Worm (Caenorhabditis elegans): ENCODE results near the gene dhcr-24.

dhcr-24 gene

DNA sequence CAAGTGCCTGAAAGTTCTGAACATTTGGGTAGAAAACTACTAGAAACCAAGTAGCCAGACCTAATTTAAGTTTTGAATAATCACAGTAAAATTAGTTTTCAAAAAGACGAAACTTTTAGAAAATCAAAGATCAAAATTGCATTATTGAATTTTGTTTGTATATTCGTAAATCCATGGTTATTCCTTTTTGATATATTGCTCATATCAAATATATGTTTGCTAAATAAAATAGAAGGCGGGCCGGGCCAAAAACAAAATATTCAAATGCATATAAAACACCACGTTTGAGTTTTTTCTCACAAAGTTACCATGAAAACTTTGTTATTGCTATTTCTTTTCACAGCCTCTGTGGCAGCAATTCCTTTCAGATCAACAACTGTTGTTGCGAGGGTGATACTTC is 13.5 kb upstream of the dhcr-24 start, which contains the start of gene ttr-42:
TSS of gene ttr-42 (plus strand) at position 301 of the 400 bp plus-strand sequence.
- no peak for TF ChIP-seq tbx-11 (GFP tag; IDR thresholded peaks at IDR 0.05)
- TF ChIP-seq B0310.2 (tag; optimal IDR thresholded peaks at IDR 0.05), result no peak
- TF ChIP-seq tbx-37 (GFP tag; conservative IDR thresholded peaks at IDR 0.05), result no peak
- TF ChIP-seq tra-4 (tag; optimal IDR thresholded peaks at IDR 0.05), result no peak
- TF ChIP-seq aly-1 (tag; optimal IDR thresholded peaks at IDR 0.05), result no peak
- TF ChIP-seq ets-7 (tag; optimal IDR thresholded peaks at IDR 0.05), result no peak
- TF ChIP-seq ama-1 (optimal IDR thresholded peaks at IDR 0.05), result no peak
- no peak for TF ChIP-seq scrt-1 (GFP tag; IDR thresholded peaks at IDR 0.05)
- TF ChIP-seq hmbx-1 (tag; optimal IDR thresholded peaks at IDR 0.05), result no peak
- no peak for TF ChIP-seq hmg-4 (GFP tag; optimal IDR thresholded peaks at IDR 0.05)
- TF ChIP-seq hnd-1 (tag; optimal IDR thresholded peaks at IDR 0.05), result no peak
- no peak for TF ChIP-seq ceh-13 (GFP tag; optimal IDR thresholded peaks at IDR 0.05)
- no peak for TF ChIP-seq sea-1 (GFP tag; conservative IDR thresholded peaks at IDR 0.05)
- no peak for TF ChIP-seq F13C5.2 (tag; optimal IDR thresholded peaks at IDR 0.05)
- no peak for TF ChIP-seq pes-1 (GFP tag; IDR thresholded peaks at IDR 0.05)
- TF ChIP-seq flt-1 (GFP tag; IDR thresholded peaks at IDR 0.05), result no peak
- TF ChIP-seq ceh-36 (tag; optimal IDR thresholded peaks at IDR 0.05), result no peak

DNA sequence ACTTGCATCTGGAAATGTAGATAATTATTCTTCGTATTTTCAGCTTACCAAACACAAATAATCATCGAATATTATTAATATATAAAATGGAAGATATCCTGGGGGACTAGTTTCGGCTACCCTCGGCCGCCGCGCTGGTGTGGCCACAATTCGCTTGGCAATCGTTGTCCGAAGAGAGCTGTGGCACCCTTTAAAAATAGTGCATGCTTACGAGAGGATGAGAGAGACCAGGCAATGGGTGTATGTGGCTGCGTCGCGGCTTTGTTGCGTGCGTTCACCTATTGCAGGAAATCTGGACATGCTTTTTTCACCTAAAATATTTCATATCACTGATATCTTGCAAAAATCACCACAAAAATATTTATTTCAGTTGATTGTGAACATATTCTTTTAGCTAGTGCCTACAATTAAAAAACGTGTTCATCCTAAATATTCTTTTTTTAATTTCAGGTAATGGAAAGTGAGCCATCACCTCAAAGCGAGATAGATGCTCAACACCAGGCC is 8.8 kb upstream of the dhcr-24 start, which contains the start of the genes ccd-5 and F52H2.1:
TSS of gene ccd-5 (minus strand) at position 8 of the 504 bp plus-strand sequence.
TSS of gene F52H2.1 (plus strand) at position 454 of the 504 bp plus-strand sequence.
- no peak for TF ChIP-seq tbx-37 (GFP tag; conservative IDR thresholded peaks at IDR 0.05)
- TF ChIP-seq aly-1 (tag; optimal IDR thresholded peaks at IDR 0.05), result no peak
- TF ChIP-seq tra-4 (tag; optimal IDR thresholded peaks at IDR 0.05), result no peak
- peak; percentile 53 for TF ChIP-seq hmg-4 (GFP tag; optimal IDR thresholded peaks at IDR 0.05)
- TF ChIP-seq ets-7 (tag; optimal IDR thresholded peaks at IDR 0.05), result no peak
- peak; percentile 66 for TF ChIP-seq F13C5.2 (tag; optimal IDR thresholded peaks at IDR 0.05)

DNA sequence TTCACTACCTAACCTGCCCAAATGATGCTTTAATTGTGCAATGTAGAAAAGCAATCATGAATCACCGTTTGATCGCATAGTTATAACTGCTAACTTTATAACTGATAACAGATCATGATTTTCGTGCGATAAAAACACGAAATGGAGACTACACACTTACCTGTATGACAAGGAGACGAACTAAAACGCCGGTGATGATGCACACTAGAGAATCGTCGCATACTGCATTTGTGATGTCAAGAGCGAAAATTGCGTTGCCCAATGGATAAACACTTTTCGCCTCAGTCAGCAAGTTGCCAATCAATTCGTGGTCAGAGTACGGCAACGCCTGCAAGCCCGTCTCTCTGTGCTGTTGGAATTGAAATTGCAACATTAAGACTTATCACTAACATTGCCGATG is 5.1 kb upstream of the dhcr-24 start:
- TF ChIP-seq B0310.2 (tag; optimal IDR thresholded peaks at IDR 0.05) (no peak), ama-1 (optimal IDR thresholded peaks at IDR 0.05) (no peak), tbx-37 (GFP tag; conservative IDR thresholded peaks at IDR 0.05) (no peak), F13C5.2 (tag; optimal IDR thresholded peaks at IDR 0.05) (no peak), tra-4 (tag; optimal IDR thresholded peaks at IDR 0.05) (no peak), hmg-4 (GFP tag; optimal IDR thresholded peaks at IDR 0.05) (no peak), aly-1 (tag; optimal IDR thresholded peaks at IDR 0.05) (no peak), sea-1 (GFP tag; conservative IDR thresholded peaks at IDR 0.05) (no peak), pes-1 (GFP tag; IDR thresholded peaks at IDR 0.05) (no peak), hnd-1 (tag; optimal IDR thresholded peaks at IDR 0.05) (no peak), flt-1 (GFP tag; IDR thresholded peaks at IDR 0.05) (no peak), scrt-1 (GFP tag; IDR thresholded peaks at IDR 0.05) (no peak)

DNA sequence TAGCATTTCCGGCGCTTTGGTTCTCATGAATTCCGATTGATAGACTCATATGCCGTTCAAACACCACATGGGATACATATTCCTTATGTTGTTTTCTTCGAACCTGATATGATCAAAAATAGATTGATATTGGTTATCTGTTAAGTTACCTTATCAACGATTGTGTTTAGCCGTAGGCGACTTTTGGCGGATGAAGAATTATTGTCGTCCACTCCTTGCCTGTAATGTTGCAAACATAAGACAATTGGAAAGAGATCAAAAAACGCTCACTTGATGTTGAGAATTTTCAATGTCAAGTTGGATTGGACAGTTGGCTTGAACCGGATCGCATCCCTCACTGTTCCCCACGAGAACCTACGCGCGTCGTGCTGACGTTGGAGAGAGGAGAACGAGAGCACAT is 3.8 kb upstream of the dhcr-24 start:
- TF ChIP-seq hmg-4 (GFP tag; optimal IDR thresholded peaks at IDR 0.05), result no peak
- no peak for TF ChIP-seq ets-7 (tag; optimal IDR thresholded peaks at IDR 0.05)
- no peak for TF ChIP-seq hmbx-1 (tag; optimal IDR thresholded peaks at IDR 0.05)
- no peak for TF ChIP-seq ama-1 (optimal IDR thresholded peaks at IDR 0.05)
- no peak for TF ChIP-seq hnd-1 (tag; optimal IDR thresholded peaks at IDR 0.05)
- TF ChIP-seq scrt-1 (GFP tag; IDR thresholded peaks at IDR 0.05), result no peak
- no peak for TF ChIP-seq ceh-13 (GFP tag; optimal IDR thresholded peaks at IDR 0.05)
- TF ChIP-seq aly-1 (tag; optimal IDR thresholded peaks at IDR 0.05), result no peak
- no peak for TF ChIP-seq F13C5.2 (tag; optimal IDR thresholded peaks at IDR 0.05)
- TF ChIP-seq tbx-11 (GFP tag; IDR thresholded peaks at IDR 0.05), result no peak
- TF ChIP-seq flt-1 (GFP tag; IDR thresholded peaks at IDR 0.05), result no peak
- TF ChIP-seq tra-4 (tag; optimal IDR thresholded peaks at IDR 0.05), result no peak
- TF ChIP-seq tbx-37 (GFP tag; conservative IDR thresholded peaks at IDR 0.05), result no peak
- TF ChIP-seq pes-1 (GFP tag; IDR thresholded peaks at IDR 0.05), result no peak
- no peak for TF ChIP-seq sea-1 (GFP tag; conservative IDR thresholded peaks at IDR 0.05)
- TF ChIP-seq ceh-36 (tag; optimal IDR thresholded peaks at IDR 0.05), result no peak

DNA sequence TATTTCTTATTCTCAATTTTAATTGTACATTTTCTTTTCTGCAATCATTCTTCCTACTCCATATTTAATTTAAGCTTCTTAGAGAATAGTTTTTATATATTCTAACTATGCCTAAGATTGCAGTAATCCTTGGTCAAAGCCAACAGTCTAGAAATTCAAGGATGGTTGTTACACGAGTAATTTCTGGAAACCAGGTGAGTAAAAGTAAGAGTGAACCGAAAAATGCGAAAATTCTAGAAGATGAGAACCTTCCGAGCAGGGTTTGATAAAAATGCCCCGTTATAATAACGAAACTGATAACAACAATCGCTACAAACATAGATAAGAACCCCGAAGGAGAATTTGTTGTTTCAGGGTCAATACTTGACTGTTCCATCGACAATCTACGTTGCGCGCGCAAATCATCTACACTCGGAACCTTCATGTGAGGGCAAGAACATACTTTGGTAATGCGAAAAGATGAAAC is 1.4 kb upstream of the dhcr-24 start, which contains the start of gene F52H2.15:
TSS of gene F52H2.15 (plus strand) at position 51 of the 466 bp plus-strand sequence.
- TF ChIP-seq ets-7 (tag; optimal IDR thresholded peaks at IDR 0.05), result no peak
- no peak for TF ChIP-seq F13C5.2 (tag; optimal IDR thresholded peaks at IDR 0.05)
- no peak for TF ChIP-seq hmg-4 (GFP tag; optimal IDR thresholded peaks at IDR 0.05)
- TF ChIP-seq B0310.2 (tag; optimal IDR thresholded peaks at IDR 0.05), result no peak
- no peak for TF ChIP-seq aly-1 (tag; optimal IDR thresholded peaks at IDR 0.05)
- TF ChIP-seq ceh-36 (tag; optimal IDR thresholded peaks at IDR 0.05), result no peak
- TF ChIP-seq ceh-13 (GFP tag; optimal IDR thresholded peaks at IDR 0.05), result no peak
- no peak for TF ChIP-seq ama-1 (optimal IDR thresholded peaks at IDR 0.05)
- no peak for TF ChIP-seq tra-4 (tag; optimal IDR thresholded peaks at IDR 0.05)
- no peak for TF ChIP-seq scrt-1 (GFP tag; IDR thresholded peaks at IDR 0.05)
- TF ChIP-seq pes-1 (GFP tag; IDR thresholded peaks at IDR 0.05), result no peak
- no peak for TF ChIP-seq tbx-37 (GFP tag; conservative IDR thresholded peaks at IDR 0.05)
- no peak for TF ChIP-seq tbx-11 (GFP tag; IDR thresholded peaks at IDR 0.05)
- no peak for TF ChIP-seq sea-1 (GFP tag; conservative IDR thresholded peaks at IDR 0.05)
- no peak for TF ChIP-seq hnd-1 (tag; optimal IDR thresholded peaks at IDR 0.05)

DNA sequence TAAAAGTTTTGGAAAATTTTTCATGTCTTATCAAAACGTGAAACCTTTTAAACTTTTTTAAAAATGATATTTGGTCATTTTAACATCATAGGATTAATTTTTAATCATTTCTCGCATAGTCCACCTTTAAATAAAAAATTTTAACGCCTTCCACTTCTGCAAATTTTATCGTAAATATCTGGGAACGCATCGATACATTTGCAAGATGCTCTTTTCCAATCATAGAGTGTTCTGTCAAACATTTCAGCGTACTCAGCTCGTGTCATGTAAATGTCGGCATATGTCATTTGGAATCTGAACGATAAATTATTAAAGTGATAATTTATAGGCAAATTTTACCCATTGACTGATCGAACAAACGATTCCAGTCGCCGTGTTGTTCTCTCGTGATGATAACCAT is 4.0 kb downstream of the dhcr-24 start, which contains the start of gene F52H2.5:
TSS of gene F52H2.5 (minus strand) at position 101 of the 400 bp plus-strand sequence.
- TF ChIP-seq pes-1 (GFP tag; IDR thresholded peaks at IDR 0.05), result no peak
- TF ChIP-seq sea-1 (GFP tag; conservative IDR thresholded peaks at IDR 0.05), result no peak
- TF ChIP-seq ceh-36 (tag; optimal IDR thresholded peaks at IDR 0.05), result no peak
- TF ChIP-seq tbx-37 (GFP tag; conservative IDR thresholded peaks at IDR 0.05), result no peak
- TF ChIP-seq F13C5.2 (tag; optimal IDR thresholded peaks at IDR 0.05), result no peak
- no peak for TF ChIP-seq scrt-1 (GFP tag; IDR thresholded peaks at IDR 0.05)

DNA sequence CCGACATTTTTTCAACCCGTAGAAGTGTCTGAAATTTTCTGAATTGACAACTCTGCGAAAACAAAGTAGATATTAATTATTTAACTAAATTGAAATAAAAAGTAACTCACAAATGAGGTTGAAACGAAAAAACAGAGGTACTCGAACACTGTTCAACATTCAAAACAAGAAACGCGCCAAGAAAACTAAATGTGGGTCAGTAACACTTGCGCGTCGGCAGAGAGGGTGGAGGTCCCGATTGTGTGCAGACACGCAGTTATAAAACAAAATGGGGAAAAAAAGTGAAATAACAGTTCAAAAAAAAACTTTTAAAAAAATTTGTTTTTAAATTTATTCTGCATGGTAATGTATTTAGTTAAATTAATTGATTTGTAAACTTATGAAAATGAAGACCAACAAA is 4.5 kb downstream of the dhcr-24 start:
- no peak for TF ChIP-seq ets-7 (tag; optimal IDR thresholded peaks at IDR 0.05)
- peak; percentile 4 for TF ChIP-seq F13C5.2 (tag; optimal IDR thresholded peaks at IDR 0.05)
